Fruit fly (Drosophila melanogaster) whole organism, embryonic: ENCODE results near the gene Adck5.

Source experiments
- Blimp-1 ChIP-seq: fragments of 200-800 bp; sonication (Bioruptor generic); optimal IDR thresholded peaks from 3 replicates; lab custom pipeline; 2018; ENCODE audit warnings: missing biosample characterization, missing genetic modification characterization, mild to moderate bottlenecking, moderate library complexity, missing genetic modification reagents
- C15 ChIP-seq: fragments of 200-800 bp; sonication (Bioruptor generic); IDR thresholded peaks from 3 replicates; pipeline ENCODE4 v1.3.6; 2022; ENCODE audit warnings: missing biosample characterization, missing genetic modification characterization
- CG1024 ChIP-seq: fragments of 200-800 bp; sonication (Bioruptor generic); IDR thresholded peaks from 2 replicates; pipeline ENCODE4 v1.3.6; 2022; ENCODE audit warnings: missing biosample characterization, missing genetic modification characterization
- CG10431 ChIP-seq: fragments of 200-800 bp; sonication (Bioruptor generic); optimal IDR thresholded peaks from 3 replicates; lab custom pipeline; 2018; ENCODE audit warnings: missing biosample characterization, mild to moderate bottlenecking, missing genetic modification characterization
- CG11398 ChIP-seq: fragments of 200-800 bp; sonication (Bioruptor generic); optimal IDR thresholded peaks from 2 replicates; lab custom pipeline; 2016; ENCODE audit warnings: missing biosample characterization, missing genetic modification characterization
- CG12236 ChIP-seq: fragments of 200-800 bp; sonication (Bioruptor generic); optimal IDR thresholded peaks from 2 replicates; lab custom pipeline; 2016; ENCODE audit warnings: missing biosample characterization, missing genetic modification characterization
- CG13123 ChIP-seq: fragments of 200-800 bp; sonication (Bioruptor generic); optimal IDR thresholded peaks from 2 replicates; lab custom pipeline; 2016; ENCODE audit warnings: missing biosample characterization, missing genetic modification characterization
- CG1529 ChIP-seq: fragments of 200-800 bp; sonication (Bioruptor generic); optimal IDR thresholded peaks from 3 replicates; lab custom pipeline; 2018; ENCODE audit warnings: missing biosample characterization, missing genetic modification characterization
- CG1647 ChIP-seq: fragments of 200-800 bp; sonication (Bioruptor generic); optimal IDR thresholded peaks from 3 replicates; lab custom pipeline; 2016; ENCODE audit warnings: missing biosample characterization, missing genetic modification characterization
- CG18599 ChIP-seq: fragments of 200-800 bp; sonication (Bioruptor generic); optimal IDR thresholded peaks from 3 replicates; lab custom pipeline; 2017; ENCODE audit warnings: missing biosample characterization, missing genetic modification characterization, mild to moderate bottlenecking, moderate library complexity, missing genetic modification reagents
- CG2120 ChIP-seq: fragments of 200-800 bp; sonication (Bioruptor generic); optimal IDR thresholded peaks from 3 replicates; lab custom pipeline; 2016; ENCODE audit warnings: missing biosample characterization, missing genetic modification characterization
- CG34376 ChIP-seq: fragments of 200-800 bp; sonication (Bioruptor generic); optimal IDR thresholded peaks from 2 replicates; lab custom pipeline; 2018; ENCODE audit warnings: missing biosample characterization, mild to moderate bottlenecking, missing genetic modification characterization
- CG4707 ChIP-seq: fragments of 200-800 bp; sonication (Bioruptor generic); optimal IDR thresholded peaks from 2 replicates; lab custom pipeline; 2018; ENCODE audit warnings: missing biosample characterization, mild to moderate bottlenecking, missing genetic modification characterization, moderate library complexity
- CG6683 ChIP-seq: fragments of 200-800 bp; sonication (Bioruptor generic); optimal IDR thresholded peaks from 2 replicates; lab custom pipeline; 2017; ENCODE audit warnings: missing biosample characterization, mild to moderate bottlenecking, missing genetic modification characterization, missing genetic modification reagents
- CG9437 ChIP-seq: fragments of 200-800 bp; sonication (Bioruptor generic); optimal IDR thresholded peaks from 2 replicates; lab custom pipeline; 2018; ENCODE audit warnings: missing biosample characterization, mild to moderate bottlenecking, missing genetic modification characterization
- CG9727 ChIP-seq: fragments of 200-800 bp; sonication (Bioruptor generic); optimal IDR thresholded peaks from 3 replicates; lab custom pipeline; 2017; ENCODE audit warnings: missing biosample characterization, mild to moderate bottlenecking, missing genetic modification characterization
- Dbx ChIP-seq: fragments of 200-800 bp; sonication (Bioruptor generic); IDR thresholded peaks from 3 replicates; pipeline ENCODE4 v1.3.6; 2022; ENCODE audit warnings: missing biosample characterization, missing genetic modification characterization
- HLH3B ChIP-seq: fragments of 200-800 bp; sonication (Bioruptor generic); IDR thresholded peaks from 2 replicates; pipeline ENCODE4 v1.3.6; 2022; ENCODE audit warnings: missing biosample characterization, missing genetic modification characterization
- HLH54F ChIP-seq: fragments of 200-800 bp; sonication (Bioruptor generic); optimal IDR thresholded peaks from 3 replicates; lab custom pipeline; 2016; ENCODE audit warnings: missing biosample characterization, missing genetic modification characterization
- HLHmδ ChIP-seq: fragments of 200-800 bp; sonication (Bioruptor generic); optimal IDR thresholded peaks from 2 replicates; lab custom pipeline; 2018; ENCODE audit warnings: missing biosample characterization, mild to moderate bottlenecking, missing genetic modification characterization, moderate library complexity
- Hey ChIP-seq: fragments of 200-800 bp; sonication (Bioruptor generic); optimal IDR thresholded peaks from 3 replicates; lab custom pipeline; 2018; ENCODE audit warnings: missing biosample characterization, mild to moderate bottlenecking, missing genetic modification characterization
- Hr78 ChIP-seq, 2 experiments: fragments of 200-800 bp in 1 of 2; fragments of >200 bp in 1 of 2; sonication (Bioruptor generic) in 1 of 2; optimal IDR thresholded peaks; 2 replicates each; lab custom pipeline; 2017 to 2019; ENCODE audit warnings: missing biosample characterization in 2 of 2, missing genetic modification characterization in 2 of 2, mild to moderate bottlenecking in 1 of 2, moderate library complexity in 1 of 2
- Myb ChIP-seq: fragments of 200-800 bp; sonication (Bioruptor generic); optimal IDR thresholded peaks from 2 replicates; lab custom pipeline; 2016; ENCODE audit warnings: missing biosample characterization, missing genetic modification characterization
- NK7.1 ChIP-seq: fragments of 200-800 bp; sonication (Bioruptor generic); optimal IDR thresholded peaks from 3 replicates; lab custom pipeline; 2016; ENCODE audit warnings: missing biosample characterization, missing genetic modification characterization
- Ssrp ChIP-seq: fragments of 200-800 bp; sonication (Bioruptor generic); optimal IDR thresholded peaks from 2 replicates; lab custom pipeline; 2018; ENCODE audit warnings: missing biosample characterization, mild to moderate bottlenecking, missing genetic modification characterization, moderate library complexity
- Xrp1 ChIP-seq: fragments of 200-800 bp; sonication (Bioruptor generic); IDR thresholded peaks from 2 replicates; pipeline ENCODE4 v1.3.6; 2022; ENCODE audit warnings: missing biosample characterization, missing genetic modification characterization
- croc ChIP-seq: fragments of 200-800 bp; sonication (Bioruptor generic); conservative IDR thresholded peaks from 3 replicates; pipeline ENCODE4 v1.3.6; 2022; ENCODE audit warnings: missing biosample characterization, missing genetic modification characterization
- dm ChIP-seq: fragments of 200-800 bp; sonication (Bioruptor generic); optimal IDR thresholded peaks from 3 replicates; lab custom pipeline; 2016; ENCODE audit warnings: missing biosample characterization, missing genetic modification characterization
- emc ChIP-seq: fragments of 200-800 bp; sonication (Bioruptor generic); optimal IDR thresholded peaks from 2 replicates; lab custom pipeline; 2016; ENCODE audit warnings: missing biosample characterization, missing genetic modification characterization
- exex ChIP-seq: fragments of 200-800 bp; sonication (Bioruptor generic); optimal IDR thresholded peaks from 4 replicates; lab custom pipeline; 2018; ENCODE audit warnings: missing biosample characterization, mild to moderate bottlenecking, missing genetic modification characterization, moderate library complexity
- luna ChIP-seq: fragments of 200-800 bp; sonication (Bioruptor generic); optimal IDR thresholded peaks from 2 replicates; lab custom pipeline; 2016; ENCODE audit warnings: missing biosample characterization, missing genetic modification characterization
- mirr ChIP-seq: fragments of 200-800 bp; sonication (Bioruptor generic); optimal IDR thresholded peaks from 3 replicates; lab custom pipeline; 2018; ENCODE audit warnings: missing biosample characterization, mild to moderate bottlenecking, missing genetic modification characterization
- otp ChIP-seq: fragments of 200-800 bp; sonication (Bioruptor generic); IDR thresholded peaks from 3 replicates; pipeline ENCODE4, ENCODE4 v1.3.6; 2022; ENCODE audit warnings: missing biosample characterization, missing genetic modification characterization
- run ChIP-seq: fragments of 200-800 bp; sonication (Bioruptor generic); optimal IDR thresholded peaks from 3 replicates; lab custom pipeline; 2018; ENCODE audit warnings: missing biosample characterization, mild to moderate bottlenecking, missing genetic modification characterization
- sens ChIP-seq: fragments of 200-800 bp; sonication (Bioruptor generic); peaks from one replicate; lab custom pipeline; 2016; ENCODE audit warnings: missing biosample characterization, missing genetic modification characterization
- sima ChIP-seq: fragments of 200-800 bp; sonication (Bioruptor generic); optimal IDR thresholded peaks from 2 replicates; lab custom pipeline; 2016; ENCODE audit warnings: missing biosample characterization, missing genetic modification characterization
- slbo ChIP-seq: fragments of 200-800 bp; sonication (Bioruptor generic); IDR thresholded peaks from 2 replicates; pipeline ENCODE4 v1.3.6; 2022; ENCODE audit warnings: missing biosample characterization, missing genetic modification characterization
- ssp ChIP-seq: fragments of 200-800 bp; sonication (Bioruptor generic); IDR thresholded peaks from 2 replicates; pipeline ENCODE4 v1.3.6; 2022; ENCODE audit warnings: missing biosample characterization, missing genetic modification characterization
- tin ChIP-seq: fragments of 200-800 bp; sonication (Bioruptor generic); optimal IDR thresholded peaks from 3 replicates; lab custom pipeline; 2016; ENCODE audit warnings: missing biosample characterization, missing genetic modification characterization
- trem ChIP-seq: fragments of 200-800 bp; optimal IDR thresholded peaks from 3 replicates; lab custom pipeline; 2019; ENCODE audit warnings: missing biosample characterization, mild to moderate bottlenecking, missing genetic modification characterization, moderate library complexity
- vvl ChIP-seq: fragments of 200-800 bp; sonication (Bioruptor generic); IDR thresholded peaks from 2 replicates; pipeline ENCODE4 v1.3.6; 2022; ENCODE audit warnings: missing biosample characterization, missing genetic modification characterization
- wek ChIP-seq: fragments of 200-800 bp; sonication (Bioruptor generic); optimal IDR thresholded peaks from 3 replicates; lab custom pipeline; 2018; ENCODE audit warnings: missing biosample characterization, mild to moderate bottlenecking, missing genetic modification characterization, moderate library complexity

Adck5 gene

dm6 chr3L:11173049-11173564 lies 3.5 kb downstream of the Adck5 start, which contains the start of gene CG14142 (continued):
- TF ChIP-seq CG13123 (GFP tag; lab: Kevin White, UChicago) (no peak), ssp (GFP tag; lab: Robert Waterston, UW) (no peak), CG10431 (no peak), Myb (GFP tag; lab: Kevin White, UChicago) (no peak), Blimp-1 (GFP tag; lab: Kevin White, UChicago) (peak; percentile 39), CG12236 (GFP tag; lab: Kevin White, UChicago) (no peak), CG34376 (GFP tag; lab: Kevin White, UChicago) (no peak), CG4707 (peak; percentile 16), wek (no peak), HLH3B (GFP tag; lab: Robert Waterston, UW) (0 out of 2 replicates have a peak, but pooled peaks have one; percentile 6), Dbx (GFP tag; lab: Robert Waterston, UW) (no peak), NK7.1 (GFP tag; lab: Kevin White, UChicago) (no peak), CG1024 (GFP tag; lab: Robert Waterston, UW) (no peak), vvl (GFP tag; lab: Robert Waterston, UW) (0 out of 2 replicates have a peak, but pooled peaks have one; percentile 16), Hey (no peak), HLH54F (GFP tag; lab: Kevin White, UChicago) (no peak), CG6683 (no peak), CG9727 (GFP tag; lab: Kevin White, UChicago) (no peak), Ssrp (tag; lab: Kevin White, UChicago) (no peak), run (tag; lab: Kevin White, UChicago) (no peak), slbo (GFP tag; lab: Robert Waterston, UW) (no peak), C15 (GFP tag; lab: Robert Waterston, UW) (no peak), dm (no peak), HLHmδ (GFP tag; lab: Kevin White, UChicago) (no peak), Xrp1 (GFP tag; lab: Robert Waterston, UW) (0 out of 2 replicates have a peak, but pooled peaks have one; percentile 10), CG2120 (GFP tag; lab: Kevin White, UChicago) (peak; percentile 21), croc (GFP tag; lab: Robert Waterston, UW) (no peak), sima (GFP tag; lab: Kevin White, UChicago) (no peak), CG9437 (no peak), otp (GFP tag; lab: Robert Waterston, UW) (no peak), sens (no peak), CG18599 (GFP tag; lab: Kevin White, UChicago) (no peak), CG1529 (no peak), trem (tag; lab: Kevin White, UChicago) (no peak), tin (no peak), CG11398 (GFP tag; lab: Kevin White, UChicago) (no peak), CG1647 (GFP tag; lab: Kevin White, UChicago) (no peak), Hr78 (GFP tag; optimal IDR thresholded peaks at IDR 0.05; lab: Kevin White, UChicago) (no peak), luna (no peak)

dm6 chr3L:11182994-11183393 lies 13.4 kb downstream of the Adck5 start:
- peak; percentile 79 for TF ChIP-seq mirr
- TF ChIP-seq emc (GFP tag; lab: Kevin White, UChicago): no peak
- TF ChIP-seq exex (tag; lab: Kevin White, UChicago): peak; percentile 59
